Worm (Caenorhabditis elegans): Measurements from ENCODE around the gene M04C3.2.

Gene M04C3.2

DNA sequence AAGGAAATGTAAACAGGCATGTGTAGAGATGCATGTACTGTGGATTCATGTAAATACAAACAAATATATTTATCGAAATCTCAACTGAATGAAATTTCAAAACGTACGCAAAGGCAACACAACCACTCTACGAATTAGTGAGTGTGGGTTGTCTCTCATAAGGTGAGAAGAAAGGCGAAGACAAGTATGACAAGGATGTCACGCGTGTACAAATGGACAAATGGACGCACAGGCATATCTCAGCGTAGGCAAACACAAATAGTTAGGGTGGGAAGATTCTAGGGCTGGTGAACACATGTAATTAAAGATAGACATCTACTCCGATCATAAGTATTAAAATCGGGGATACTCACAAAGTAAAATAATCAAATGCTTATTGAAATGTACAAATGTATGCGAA, 20.6 kb downstream of the M04C3.2 start:
- TF ChIP-seq lin-26 (GFP tag; IDR thresholded peaks at IDR 0.05), result 0 out of 2 replicates have a peak, but pooled peaks have one; percentile 26
- no peak for TF ChIP-seq lsl-1 (GFP tag; optimal IDR thresholded peaks at IDR 0.05)
- no peak for TF ChIP-seq Y53G8AR.9 (GFP tag; conservative IDR thresholded peaks at IDR 0.05)
- no peak for TF ChIP-seq cebp-1 (GFP tag; IDR thresholded peaks at IDR 0.05)
- TF ChIP-seq cebp-1 (tag; optimal IDR thresholded peaks at IDR 0.05), result no peak
- TF ChIP-seq zim-3 (tag; optimal IDR thresholded peaks at IDR 0.05), result peak; percentile 0
- TF ChIP-seq K11D2.4 (GFP tag; IDR thresholded peaks at IDR 0.05), result no peak

DNA sequence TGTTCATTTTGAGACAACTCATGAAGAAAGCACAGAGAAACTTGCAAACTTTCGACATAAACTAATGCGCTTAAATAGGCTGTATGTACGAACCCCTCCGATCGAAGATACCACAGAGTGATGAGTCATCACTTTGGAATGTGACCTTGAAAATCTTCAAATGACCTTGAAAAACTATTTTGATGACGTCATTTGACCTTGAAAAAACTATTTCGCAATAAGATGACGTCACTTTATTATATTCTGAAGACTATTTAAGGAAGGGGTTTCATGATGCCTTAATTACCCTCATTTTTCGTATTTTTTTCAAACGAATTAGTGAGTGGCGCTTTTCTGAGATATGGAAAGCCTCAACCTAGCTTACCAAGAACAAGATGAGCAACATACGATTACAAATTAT, 27.6 kb downstream of the M04C3.2 start, which contains the start of gene C25F9.2:
C25F9.2 (plus strand) TSS at position 341 of the 400 bp plus-strand sequence.
- TF ChIP-seq atf-7 (tag; optimal IDR thresholded peaks at IDR 0.05) (peak; percentile 57), nhr-120 (GFP tag; IDR thresholded peaks at IDR 0.05) (no peak), rec-8 (tag; optimal IDR thresholded peaks at IDR 0.05) (no peak)

DNA sequence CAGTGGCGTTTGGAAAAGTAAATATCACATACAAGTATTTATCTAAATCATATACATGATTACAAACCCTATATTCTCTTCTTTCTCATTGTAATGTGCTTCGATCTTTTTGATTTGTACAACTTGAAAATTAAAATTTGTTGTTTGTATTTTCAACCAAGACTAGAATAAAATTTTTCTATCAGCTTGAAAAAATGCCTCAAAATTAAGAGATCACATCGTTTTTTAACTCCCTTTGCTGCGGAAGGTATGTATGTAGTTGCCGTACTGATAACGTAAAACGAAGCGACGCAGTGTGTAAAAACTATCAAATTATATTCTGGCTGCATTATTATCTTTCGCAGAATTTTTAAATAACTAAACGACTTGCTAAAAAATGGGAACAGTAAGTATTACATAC, 30.9 kb downstream of the M04C3.2 start, which contains the start of gene C25F9.15:
C25F9.15 (plus strand) TSS at position 301 of the 400 bp plus-strand sequence.
- no peak for TF ChIP-seq tbp1 (GFP tag; optimal IDR thresholded peaks at IDR 0.05)
- peak; percentile 3 for TF ChIP-seq nhr-80 (tag; optimal IDR thresholded peaks at IDR 0.05)
- TF ChIP-seq ztf-18 (tag; optimal IDR thresholded peaks at IDR 0.05), result no peak
- TF ChIP-seq sptf-2 (GFP tag; optimal IDR thresholded peaks at IDR 0.05), result no peak

ce11 chrV:19416475-19416874, 32.2 kb downstream of the M04C3.2 start, which contains the start of the genes C25F9.4 and C25F9.9:
Gene C25F9.4 (minus strand): TSS chrV:19416575.
Gene C25F9.9 (plus strand): TSS chrV:19416611.
- TF ChIP-seq zfh-2 (GFP tag; conservative IDR thresholded peaks at IDR 0.05) (no peak), nhr-80 (tag; optimal IDR thresholded peaks at IDR 0.05) (peak; percentile 7), lin-35 (GFP tag; optimal IDR thresholded peaks at IDR 0.05) (no peak)

DNA sequence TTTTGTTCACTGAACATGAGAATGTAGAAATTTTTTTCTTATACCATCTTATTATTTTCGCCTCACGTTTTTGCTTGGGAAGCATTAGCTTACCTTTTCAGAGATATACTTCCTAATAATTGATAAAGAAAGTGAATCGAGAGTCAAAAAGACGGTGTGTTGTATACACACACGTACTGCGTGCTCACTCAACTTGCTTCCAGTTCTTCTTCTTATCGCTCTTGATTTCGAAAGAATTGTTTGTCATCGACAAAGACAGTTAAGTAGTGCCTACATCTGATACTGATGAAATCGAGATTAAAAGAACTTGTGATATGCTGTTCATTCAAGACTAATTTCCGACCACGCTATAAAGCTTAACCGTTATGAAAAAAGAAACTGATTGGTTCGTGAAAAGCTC, 38.0 kb downstream of the M04C3.2 start, which contains the start of gene C25F9.5:
C25F9.5 (minus strand) TSS at position 195 of the 400 bp plus-strand sequence.
- TF ChIP-seq him-1 (tag; optimal IDR thresholded peaks at IDR 0.05), result no peak
- peak; percentile 70 for TF ChIP-seq nhr-80 (tag; optimal IDR thresholded peaks at IDR 0.05)
- TF ChIP-seq cebp-1 (GFP tag; IDR thresholded peaks at IDR 0.05), result peak; percentile 69; the same call in 1 of the 2 replicates
- peak; percentile 70 for TF ChIP-seq cebp-1 (tag; optimal IDR thresholded peaks at IDR 0.05)

DNA sequence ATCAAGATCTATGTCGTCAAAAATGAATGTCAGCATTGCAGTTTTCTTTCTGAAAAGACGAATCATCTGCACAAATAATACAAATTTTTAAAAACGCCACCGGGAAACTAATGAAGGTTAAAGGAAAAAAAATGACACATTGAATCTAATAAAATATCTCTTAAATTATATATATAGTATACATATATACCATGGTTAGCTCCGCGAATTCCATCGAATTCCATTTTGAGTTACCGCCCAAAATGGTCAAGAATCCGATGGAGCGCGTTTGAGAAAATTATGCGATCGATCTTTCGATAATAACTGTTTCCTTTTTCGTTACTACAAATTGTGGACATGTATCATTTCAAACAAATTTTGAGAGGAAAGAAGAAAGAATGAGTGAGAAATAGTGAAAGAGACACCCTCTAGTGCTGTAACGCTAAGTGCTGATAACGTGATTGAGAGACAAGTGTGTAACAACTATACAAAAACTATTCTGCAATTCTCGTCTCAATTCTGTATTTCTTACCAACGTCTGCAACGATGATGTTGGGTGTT, 43.4 kb downstream of the M04C3.2 start, which contains the start of the genes C25F9.6 and C25F9.10:
C25F9.6 (minus strand) TSS at position 51 of the 540 bp plus-strand sequence.
C25F9.10 (plus strand) TSS at position 454 of the 540 bp plus-strand sequence.
- TF ChIP-seq lin-26 (GFP tag; IDR thresholded peaks at IDR 0.05) (no peak), nhr-80 (tag; optimal IDR thresholded peaks at IDR 0.05) (peak; percentile 84), hrde-1 (tag; optimal IDR thresholded peaks at IDR 0.05; ENCODE audit: borderline replicate concordance) (no peak), ztf-3 (GFP tag; optimal IDR thresholded peaks at IDR 0.05) (no peak), unc-62 (GFP tag; optimal IDR thresholded peaks at IDR 0.05) (no peak), dox-1 (GFP tag; IDR thresholded peaks at IDR 0.05) (peak; percentile 39; the same call in 1 of the 2 replicates), Y53G8AR.9 (GFP tag; conservative IDR thresholded peaks at IDR 0.05) (no peak), bed-2 (GFP tag; IDR thresholded peaks at IDR 0.05) (no peak), rec-8 (tag; optimal IDR thresholded peaks at IDR 0.05) (no peak)

ce11 chrV:19403619-19404018, 45.1 kb downstream of the M04C3.2 start:
- TF ChIP-seq ets-4 (GFP tag; optimal IDR thresholded peaks at IDR 0.05), result no peak
- no peak for TF ChIP-seq C06A6.2 (GFP tag; conservative IDR thresholded peaks at IDR 0.05)

Measured in whole organism, young adult.